Worm (Caenorhabditis elegans) whole organism, mixed stage, embryonic: ENCODE results near the gene cyn-9.

Source experiments
- cnd-1 ChIP-seq: fragments of 200-800 bp; sonication (Bioruptor generic); optimal IDR thresholded peaks from 2 replicates; lab custom pipeline; 2018; ENCODE audit warnings: mild to moderate bottlenecking, missing genetic modification characterization, missing compliant biosample characterization
- drap-1 ChIP-seq: fragments of 200-800 bp; sonication (Bioruptor generic); optimal IDR thresholded peaks from 3 replicates; lab custom pipeline; 2018; ENCODE audit warnings: mild to moderate bottlenecking, missing genetic modification characterization, missing compliant biosample characterization
- elt-1 ChIP-seq: sonication (generic microtip); optimal IDR thresholded peaks from 2 replicates; lab custom pipeline; 2017; ENCODE audit warnings: missing genetic modification characterization, mild to moderate bottlenecking, missing compliant biosample characterization, antibody characterized with exemption, moderate library complexity, borderline replicate concordance; ENCODE audit not compliant: insufficient read depth
- flh-1 ChIP-seq: fragments of 200-800 bp; sonication (Bioruptor generic); optimal IDR thresholded peaks from 2 replicates; lab custom pipeline; 2018; ENCODE audit warnings: mild to moderate bottlenecking, missing genetic modification characterization, moderate library complexity, missing compliant biosample characterization
- nhr-12 ChIP-seq: fragments of 150-350 bp; optimal IDR thresholded peaks from 2 replicates; lab custom pipeline; 2014; ENCODE audit warnings: missing biosample characterization, missing genetic modification characterization
- nhr-237 ChIP-seq: fragments of 150-350 bp; optimal IDR thresholded peaks from 2 replicates; lab custom pipeline; 2014; ENCODE audit warnings: missing biosample characterization, missing genetic modification characterization
- nhr-28 ChIP-seq: fragments of 150-350 bp; optimal IDR thresholded peaks from 2 replicates; lab custom pipeline; 2014; ENCODE audit warnings: missing biosample characterization, missing genetic modification characterization
- snpc-4 ChIP-seq: fragments of 150-350 bp; optimal IDR thresholded peaks from 2 replicates; lab custom pipeline; 2014; ENCODE audit warnings: missing biosample characterization, missing genetic modification characterization
- sptf-1 ChIP-seq: sonication (generic microtip); optimal IDR thresholded peaks from 2 replicates; lab custom pipeline; 2017; ENCODE audit warnings: mild to moderate bottlenecking, missing genetic modification characterization, moderate library complexity, missing compliant biosample characterization
- unc-62 ChIP-seq: fragments of 150-350 bp; optimal IDR thresholded peaks from 2 replicates; lab custom pipeline; 2014; ENCODE audit warnings: missing biosample characterization, missing genetic modification reagents, missing genetic modification characterization

DNA sequence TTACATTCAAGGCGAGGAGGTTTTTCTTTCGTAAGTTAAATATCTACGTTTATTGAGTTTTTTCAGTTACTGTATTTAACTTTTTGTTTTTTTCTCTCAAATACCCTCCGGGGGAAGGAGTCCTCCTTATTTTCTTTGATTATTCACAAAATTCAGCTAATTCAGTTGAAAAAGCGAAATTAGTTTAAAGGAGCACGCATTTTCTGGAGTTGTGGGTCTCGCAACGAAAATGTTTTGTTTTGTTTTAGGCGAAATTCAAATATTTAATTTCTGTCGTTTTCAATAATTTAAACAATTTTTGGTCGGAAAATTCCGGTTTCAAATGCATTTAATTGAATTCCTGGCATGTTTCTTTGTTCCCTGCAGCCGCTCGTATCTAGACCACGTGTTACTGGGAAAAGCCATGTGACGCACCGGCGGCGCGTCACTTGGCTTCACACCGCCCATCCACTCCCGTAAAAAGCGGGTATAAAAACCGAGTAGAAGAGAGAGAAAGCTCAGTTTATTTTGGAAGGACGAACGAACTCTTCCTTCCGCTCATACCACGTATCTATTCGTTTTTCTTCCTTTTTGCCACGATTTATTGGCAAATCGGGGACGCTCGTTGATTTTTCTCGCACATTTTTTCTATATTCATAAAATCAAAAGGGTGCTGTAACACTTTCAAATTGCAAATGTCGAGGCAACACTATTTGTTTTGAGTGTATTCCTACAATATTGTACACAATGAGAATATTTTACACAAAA, 36.2 kb upstream of the cyn-9 start:
- TF ChIP-seq sptf-1 (tag; lab: Kevin White, UChicago): peak; percentile 37
- TF ChIP-seq drap-1 (GFP tag; lab: Kevin White, UChicago): no peak
- TF ChIP-seq cnd-1 (tag; lab: Kevin White, UChicago): no peak
- TF ChIP-seq nhr-28: no peak
- TF ChIP-seq nhr-237 (tag; lab: Kevin White, UChicago): no peak
- TF ChIP-seq snpc-4: no peak
- no peak for TF ChIP-seq elt-1
- no peak for TF ChIP-seq flh-1 (GFP tag; lab: Kevin White, UChicago)
- TF ChIP-seq unc-62: no peak
- no peak for TF ChIP-seq nhr-12
